Worm (Caenorhabditis elegans): ENCODE measurements around the gene K08F8.7.

The K08F8.7 gene

ce11 chrII:8704413-8704874 is 50.7 kb downstream of the K08F8.7 start, which contains the start of gene prx-5:
prx-5 (plus strand) TSS chrII:8704824.
- no peak for TF ChIP-seq nhr-129 (tag; optimal IDR thresholded peaks at IDR 0.05)
- TF ChIP-seq fos-1 (tag; optimal IDR thresholded peaks at IDR 0.05): peak; percentile 51
- TF ChIP-seq dmd-4 (tag; optimal IDR thresholded peaks at IDR 0.05): no peak

Measured in whole organism, L2 larva.